Fruit fly (Drosophila melanogaster) ovary, adult (tissue): ENCODE measurements around the gene Jon99Fii.
A peak's percentile ranks its signal among the peaks of the same experiment; 100 is the strongest.

ENCODE experiments used
- CG17801 ChIP-seq: fragments of 200-800 bp; optimal IDR thresholded peaks from 2 replicates; lab custom pipeline; 2019; ENCODE audit warnings: missing biosample characterization, mild to moderate bottlenecking, missing genetic modification characterization, moderate library complexity; ENCODE audit not compliant: partially characterized antibody

The Jon99Fii gene

dm6 chr3R:30487828-30488227 lies at the start of gene Jon99Fii:
Jon99Fii (minus strand) TSS chr3R:30487928.
- TF ChIP-seq CG17801 (GFP tag; lab: Kevin White, UChicago), result no peak

DNA sequence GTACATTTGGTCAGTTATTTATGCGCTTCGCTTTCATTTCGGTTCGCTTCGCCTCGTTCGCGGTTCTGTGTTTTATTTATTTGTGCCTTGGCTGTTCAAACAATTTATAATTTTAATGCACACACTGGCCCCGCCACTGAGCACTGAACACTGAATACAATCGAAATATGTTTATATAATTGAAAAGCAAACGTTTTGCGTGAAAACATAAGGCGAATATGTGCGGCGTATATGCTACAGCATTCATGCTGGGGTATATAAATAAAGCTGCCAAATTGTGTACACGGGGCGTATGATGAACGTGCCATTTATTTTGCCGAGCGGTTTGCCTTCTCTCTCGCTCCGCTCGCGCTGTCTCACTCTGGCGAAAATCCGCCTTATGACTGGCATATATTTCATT lies 49.2 kb upstream of the Jon99Fii start:
- TF ChIP-seq CG17801 (GFP tag; lab: Kevin White, UChicago), result no peak

- TF ChIP-seq CG17801 (GFP tag; lab: Kevin White, UChicago), result no peak
Observed at dm6 chr3R:30536432-30536831, 48.7 kb upstream of the Jon99Fii start.

DNA sequence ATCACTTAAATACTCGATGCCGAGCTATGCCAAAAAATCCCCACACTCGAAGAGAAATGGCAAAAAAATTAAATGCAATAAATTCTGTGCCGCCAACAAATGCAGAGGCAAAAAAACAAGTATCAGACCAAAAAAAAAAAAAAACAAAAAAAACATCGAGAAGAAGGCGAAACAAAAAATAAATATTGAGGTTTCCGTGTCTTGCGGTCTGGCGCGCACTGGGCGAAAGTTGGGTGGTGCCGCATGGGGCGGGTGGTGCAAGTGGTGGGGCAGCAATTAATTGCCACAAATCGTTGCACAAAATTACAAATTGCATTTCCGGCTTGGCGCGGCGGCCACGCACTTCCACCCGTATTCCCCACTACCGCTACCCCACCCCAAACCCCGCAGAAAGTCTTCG lies 46.7 kb upstream of the Jon99Fii start:
- TF ChIP-seq CG17801 (GFP tag; lab: Kevin White, UChicago), result no peak

DNA sequence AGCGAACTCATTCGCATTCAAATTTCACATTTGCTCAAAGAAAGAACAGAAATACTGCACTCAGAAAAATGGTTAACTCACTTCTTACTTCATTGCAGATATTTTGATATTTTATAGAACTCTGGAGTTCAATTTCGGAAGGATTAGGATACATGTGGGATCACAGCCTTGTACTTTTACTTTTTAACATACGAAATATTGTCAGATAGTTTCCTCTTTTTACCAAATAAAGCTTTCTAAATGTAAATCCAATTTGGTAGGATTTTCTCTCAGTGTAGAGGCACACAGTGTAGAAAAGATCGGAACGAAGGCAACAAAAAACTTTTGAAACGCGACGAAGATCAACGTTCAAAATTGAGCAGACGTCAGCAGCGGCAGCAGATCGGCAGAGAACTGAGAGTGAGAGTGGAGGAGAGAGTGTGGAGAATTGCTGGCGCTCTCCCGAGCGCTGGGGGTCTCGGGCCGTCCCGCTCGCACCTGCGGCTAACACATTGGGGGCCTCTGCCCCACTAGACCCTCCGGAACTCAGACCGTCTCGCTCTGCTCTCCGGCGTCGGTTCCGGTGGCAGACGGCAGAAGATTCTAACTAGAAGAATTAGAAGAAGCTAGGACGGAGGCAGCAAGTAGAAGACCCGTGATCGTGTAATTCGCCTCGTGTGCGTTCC lies 44.4 kb upstream of the Jon99Fii start, which contains the start of gene tmod:
Gene tmod, plus strand, starts transcription at position 619 of the 665 bp plus-strand sequence.
- TF ChIP-seq CG17801 (GFP tag; lab: Kevin White, UChicago), result peak; percentile 63

dm6 chr3R:30531129-30531708 lies 43.5 kb upstream of the Jon99Fii start:
- no peak for TF ChIP-seq CG17801 (GFP tag; lab: Kevin White, UChicago)

DNA sequence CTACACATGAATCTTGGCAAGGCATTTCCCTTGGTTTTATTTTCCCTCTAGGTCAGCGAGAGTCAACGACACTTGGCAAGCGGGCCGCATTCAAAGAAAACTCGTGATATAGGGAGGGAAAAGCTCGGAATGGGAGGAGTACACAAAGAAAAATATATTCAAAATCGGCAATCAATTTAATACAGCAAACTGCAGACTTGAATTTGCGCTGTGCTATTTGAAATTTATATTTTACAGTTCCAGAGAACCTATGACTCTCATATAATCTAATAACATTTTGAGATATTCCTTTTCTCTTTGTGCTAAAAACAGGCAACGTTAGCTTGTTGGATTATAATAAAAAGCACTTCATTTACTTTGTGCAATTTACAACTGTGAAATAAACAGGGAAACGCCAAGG lies 41.8 kb upstream of the Jon99Fii start:
- TF ChIP-seq CG17801 (GFP tag; lab: Kevin White, UChicago), result no peak

DNA sequence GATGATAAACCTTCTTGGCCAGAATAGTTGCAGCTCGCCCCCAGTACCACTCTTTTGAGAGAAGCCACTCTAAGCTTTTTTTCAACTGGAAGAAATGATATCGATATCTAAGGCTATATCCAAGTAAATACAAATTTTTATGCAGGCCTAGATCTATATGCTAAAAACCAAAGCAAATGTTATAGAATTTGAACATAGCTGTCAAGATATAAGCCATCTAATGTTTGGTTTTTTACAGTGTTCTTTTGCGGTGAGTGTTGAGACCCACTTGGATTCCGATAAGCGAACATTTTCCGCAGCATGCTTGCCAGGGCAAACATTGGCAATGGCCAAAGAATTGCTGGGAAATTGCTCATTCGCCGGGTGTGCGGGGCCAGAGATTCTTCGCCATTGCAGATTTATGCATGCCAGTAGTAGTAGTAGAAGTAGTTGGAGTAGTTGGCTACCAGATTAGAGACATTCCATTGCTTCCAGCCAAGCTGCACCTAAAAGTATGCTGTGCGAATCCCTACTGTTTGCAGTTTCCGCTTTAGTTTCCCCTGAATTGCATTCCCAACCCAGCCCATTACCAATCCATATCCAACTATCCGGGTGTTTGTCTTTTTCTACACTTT lies 41.1 kb upstream of the Jon99Fii start:
- no peak for TF ChIP-seq CG17801 (GFP tag; lab: Kevin White, UChicago)

DNA sequence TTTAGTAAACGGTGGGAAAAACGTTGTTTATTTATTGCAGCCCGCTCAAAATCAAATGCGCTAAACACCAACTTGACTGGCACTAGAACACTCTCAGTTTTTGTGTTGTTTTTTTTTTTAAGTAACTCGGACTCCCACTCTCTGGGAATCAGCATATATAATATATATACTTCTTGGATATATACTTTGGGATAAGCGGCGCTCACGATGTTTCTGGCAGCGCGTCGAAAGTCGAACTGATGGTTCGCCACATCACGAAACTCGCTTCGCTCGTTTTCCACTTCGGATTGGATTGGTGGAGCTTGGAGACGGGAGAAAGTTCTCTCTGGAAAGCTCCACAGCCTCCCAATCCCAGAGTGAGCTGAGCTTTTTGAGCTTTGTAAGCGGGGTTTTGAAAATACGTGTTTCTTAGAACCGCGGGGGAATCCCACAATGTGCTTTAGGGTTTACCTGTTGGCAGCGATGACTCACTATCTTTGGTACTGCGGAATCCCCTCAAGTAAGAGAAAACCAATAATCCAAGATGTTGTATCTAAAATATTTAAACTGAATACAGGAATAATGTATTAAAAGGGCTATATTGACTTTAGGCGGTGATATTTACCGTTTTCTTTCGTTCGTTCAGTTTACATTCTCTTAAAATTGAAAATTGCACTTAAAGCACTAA lies 39.2 kb upstream of the Jon99Fii start, which contains the start of gene jdp:
Gene jdp, minus strand, starts transcription at position 239 of the 667 bp plus-strand sequence.
- peak; percentile 5 for TF ChIP-seq CG17801 (GFP tag; lab: Kevin White, UChicago)

DNA sequence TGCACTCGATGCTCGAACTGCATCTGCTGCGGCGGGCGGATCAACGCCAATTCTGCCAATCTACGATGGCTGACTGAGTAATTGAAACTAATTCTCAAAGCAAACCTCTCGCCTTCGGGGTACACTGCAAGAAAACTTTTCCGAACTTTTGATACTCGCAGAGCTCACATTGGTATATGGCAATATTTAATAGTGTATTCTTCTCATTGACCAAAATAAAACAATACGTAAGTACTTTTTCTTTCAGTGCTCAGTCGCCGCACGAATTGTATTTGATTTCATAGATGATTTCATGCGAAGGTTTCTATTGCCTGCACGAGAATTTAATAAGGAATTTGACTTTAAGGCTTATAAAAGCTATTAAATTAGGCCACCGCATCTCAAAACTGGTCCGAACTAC lies 37.9 kb upstream of the Jon99Fii start:
- no peak for TF ChIP-seq CG17801 (GFP tag; lab: Kevin White, UChicago)

DNA sequence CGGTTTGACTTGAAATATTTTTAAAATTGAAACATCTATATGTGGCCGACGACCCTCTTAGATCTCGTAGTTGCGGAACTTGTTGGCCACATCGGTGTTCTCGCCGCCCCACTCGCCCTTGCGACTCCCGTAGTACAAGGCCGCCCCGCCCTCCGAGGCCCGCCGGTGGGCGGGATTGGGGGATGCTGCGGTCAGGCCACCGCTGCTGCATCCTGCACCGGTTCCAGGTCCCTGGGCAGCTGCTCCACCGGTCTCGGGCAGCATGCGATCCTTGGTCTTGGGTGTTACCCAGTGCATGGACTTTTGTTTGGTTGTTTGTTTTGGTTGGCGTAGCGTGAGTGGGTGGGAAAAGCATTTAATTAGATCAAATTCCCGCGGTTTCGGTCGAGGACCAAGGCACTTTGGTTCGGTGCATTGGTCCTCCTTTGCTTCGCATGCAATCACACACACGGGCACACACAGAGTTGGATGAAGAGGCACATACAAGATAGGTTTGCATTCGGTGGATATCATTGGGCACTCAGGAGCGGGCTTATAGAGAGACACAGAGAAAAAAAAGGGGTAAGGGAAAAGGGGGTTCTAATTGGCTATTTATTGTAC lies 30.6 kb upstream of the Jon99Fii start:
- TF ChIP-seq CG17801 (GFP tag; lab: Kevin White, UChicago), result no peak

DNA sequence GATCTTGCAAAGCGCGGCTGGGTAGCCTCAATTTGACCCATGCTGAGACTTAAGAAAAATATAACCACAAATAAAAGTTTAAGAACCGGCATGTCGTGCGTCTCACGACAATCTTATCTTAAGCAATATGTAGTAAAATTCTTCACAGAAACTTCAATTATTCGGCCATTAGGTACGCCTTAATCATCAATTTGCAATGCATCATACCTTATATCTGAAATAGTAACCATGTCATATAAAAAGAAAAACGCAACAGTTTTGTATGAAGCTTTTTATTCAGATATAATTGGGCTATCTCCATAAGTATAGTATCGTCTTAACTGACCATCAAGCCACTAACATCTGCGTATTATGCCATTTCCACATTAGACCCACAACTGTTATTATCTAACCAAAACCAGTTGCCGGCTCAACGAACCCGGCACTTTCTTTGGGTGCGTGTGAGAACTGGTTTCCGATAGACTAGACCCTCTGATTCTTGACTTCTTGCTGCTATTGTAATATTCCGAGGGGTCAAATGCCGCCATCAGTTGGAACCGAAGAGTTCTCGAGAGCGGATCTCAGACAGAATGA lies 26.6 kb upstream of the Jon99Fii start, which contains the start of the genes CG31524 and CG9698:
Gene CG31524, minus strand, starts transcription at position 101 of the 573 bp plus-strand sequence.
Gene CG9698, plus strand, starts transcription at position 523 of the 573 bp plus-strand sequence.
- no peak for TF ChIP-seq CG17801 (GFP tag; lab: Kevin White, UChicago)

- no peak for TF ChIP-seq CG17801 (GFP tag; lab: Kevin White, UChicago)
Observed at dm6 chr3R:30512114-30512513, 24.4 kb upstream of the Jon99Fii start, which contains the start of gene PH4alphaNE2. PH4alphaNE2 (minus strand) TSS chr3R:30512214.

DNA sequence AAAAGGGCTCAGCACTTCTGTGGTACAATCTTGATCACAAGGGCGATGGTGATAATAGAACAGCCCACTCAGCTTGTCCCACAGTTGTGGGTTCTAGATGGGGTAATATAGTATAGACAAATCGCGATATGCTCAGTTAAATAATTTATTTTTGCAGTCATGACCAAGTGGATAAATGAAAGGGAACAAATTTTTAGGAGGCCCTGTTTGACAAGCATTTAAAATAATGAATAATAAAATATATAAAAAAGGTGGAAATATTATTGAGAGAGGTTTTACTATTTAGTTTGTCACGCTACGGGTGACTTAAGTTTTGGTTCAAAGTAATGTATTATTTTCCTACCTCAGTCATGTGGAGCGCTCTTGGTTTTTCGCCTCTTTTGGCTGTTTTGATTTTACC lies 20.0 kb upstream of the Jon99Fii start, which contains the start of gene CG34041:
Gene CG34041, plus strand, starts transcription at position 301 of the 400 bp plus-strand sequence.
- TF ChIP-seq CG17801 (GFP tag; lab: Kevin White, UChicago), result no peak
